Worm (Caenorhabditis elegans) whole organism, dauer: ENCODE data around the gene W01D2.6.

ENCODE experiments used
- unc-62 ChIP-seq: sonication (generic microtip); optimal IDR thresholded peaks from 2 replicates; lab custom pipeline; 2017; ENCODE audit warnings: missing biosample characterization, missing genetic modification reagents, missing genetic modification characterization

The W01D2.6 gene

DNA sequence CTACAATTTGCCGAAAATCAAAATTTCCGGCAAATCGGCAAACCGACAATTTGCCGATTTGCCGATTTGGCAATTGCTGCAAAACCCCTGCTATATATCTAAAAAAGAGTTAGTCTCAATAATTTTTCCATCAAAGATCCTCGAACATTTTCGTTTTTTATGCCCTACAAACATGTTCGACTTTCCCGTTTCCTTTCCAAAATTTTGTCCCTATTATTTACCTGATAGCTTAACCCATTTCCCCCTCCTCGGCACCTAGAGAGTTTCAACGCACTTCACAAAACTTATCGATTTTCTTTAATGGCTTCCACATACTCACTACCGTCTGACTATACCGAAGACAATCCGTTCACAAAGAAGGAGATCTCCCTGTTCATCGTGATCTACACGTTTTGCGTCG is at the start of gene W01D2.6:
Gene W01D2.6 (plus strand): TSS at position 301 of the 400 bp plus-strand sequence.
- TF ChIP-seq unc-62 (GFP tag; lab: Kevin White, UChicago), result no peak

ce11 chrII:14768804-14769203 is 40.0 kb upstream of the W01D2.6 start:
- no peak for TF ChIP-seq unc-62 (GFP tag; lab: Kevin White, UChicago)

- TF ChIP-seq unc-62 (GFP tag; lab: Kevin White, UChicago), result no peak
Observed at ce11 chrII:14771096-14771495, 37.7 kb upstream of the W01D2.6 start.

DNA sequence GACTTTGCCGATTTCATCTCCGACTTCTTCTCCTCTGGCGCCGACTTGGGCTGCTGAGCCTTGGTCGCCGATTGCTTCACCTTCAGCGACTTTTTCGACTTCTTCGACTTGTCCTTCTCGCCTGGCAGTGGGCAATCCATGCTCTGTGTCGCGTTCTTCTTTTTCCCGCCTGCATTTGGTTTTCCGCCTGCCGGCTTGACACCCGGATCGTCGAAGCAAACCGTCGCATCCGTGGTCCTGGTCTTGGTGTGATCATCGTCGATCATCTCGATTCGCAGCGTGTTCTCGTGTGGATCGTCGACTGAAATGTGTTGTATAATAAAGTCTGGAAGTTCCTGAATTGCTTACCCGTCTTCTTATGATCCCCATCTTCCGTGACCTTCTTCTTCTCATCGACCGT is 36.7 kb upstream of the W01D2.6 start:
- no peak for TF ChIP-seq unc-62 (GFP tag; lab: Kevin White, UChicago)

DNA sequence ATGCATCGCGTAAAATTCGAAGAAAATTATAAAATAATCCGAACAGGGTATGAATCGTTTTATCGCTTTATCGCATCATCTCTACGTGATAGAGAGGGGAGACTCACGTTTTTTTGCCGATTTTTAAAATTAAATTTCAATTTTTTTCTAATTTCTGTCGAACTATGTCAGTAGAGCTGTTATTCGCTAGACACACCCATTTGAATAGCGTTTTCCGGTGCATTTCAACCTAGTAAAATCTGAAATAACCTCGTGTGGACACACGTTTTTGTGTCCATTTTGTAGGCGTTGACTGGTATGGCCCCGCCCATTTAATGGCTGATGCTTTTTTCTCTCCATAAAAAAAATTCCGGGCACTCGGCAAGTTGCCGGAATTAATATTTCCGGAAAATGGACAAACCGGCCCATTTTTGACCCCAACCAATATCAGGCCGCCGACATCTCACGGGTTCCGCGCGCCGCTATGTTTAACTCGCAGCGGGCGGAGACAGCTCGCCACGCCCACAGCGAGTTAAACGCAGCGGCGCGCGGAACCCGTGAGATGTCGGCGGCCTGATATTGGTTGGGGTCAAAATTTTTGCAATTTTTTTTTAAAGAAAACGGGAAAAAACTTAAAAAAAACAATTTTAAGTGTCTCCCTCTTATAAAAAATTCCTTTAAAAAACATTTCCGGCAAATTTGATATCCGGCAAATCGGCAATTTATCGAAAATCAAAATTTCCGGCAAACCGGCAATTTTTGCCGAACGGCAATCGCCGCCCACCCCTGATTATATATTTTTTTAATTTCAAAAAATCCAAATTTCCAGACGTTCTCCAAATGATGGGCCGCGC is 35.6 kb upstream of the W01D2.6 start, which contains the start of gene Y54E2A.7:
Gene Y54E2A.7 (minus strand): TSS at position 51 of the 833 bp plus-strand sequence.
- no peak for TF ChIP-seq unc-62 (GFP tag; lab: Kevin White, UChicago)

ce11 chrII:14778092-14778491 is 30.7 kb upstream of the W01D2.6 start, which contains the start of gene Y54E2A.8:
TSS of gene Y54E2A.8 (plus strand) at chrII:14778345.
- TF ChIP-seq unc-62 (GFP tag; lab: Kevin White, UChicago), result no peak

ce11 chrII:14779851-14780250 is 28.9 kb upstream of the W01D2.6 start:
- TF ChIP-seq unc-62 (GFP tag; lab: Kevin White, UChicago), result no peak

DNA sequence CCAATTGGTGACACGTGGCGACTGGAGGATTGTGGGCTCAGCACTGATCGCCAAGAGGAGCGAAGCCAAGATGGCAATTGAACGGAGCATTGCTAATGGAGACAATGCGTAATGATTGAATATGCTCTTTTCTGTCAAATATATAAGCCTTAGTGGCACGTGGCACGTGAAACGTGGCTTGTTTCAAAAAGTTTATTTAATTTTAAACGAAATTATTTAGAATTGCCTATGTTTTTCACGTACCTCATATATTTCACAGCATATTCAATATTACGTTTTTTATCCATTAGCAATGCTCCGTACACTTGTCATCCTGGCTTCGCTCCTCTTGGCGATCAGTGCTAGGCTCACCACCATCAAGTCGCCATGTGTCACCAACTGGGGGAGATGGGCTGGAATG is 22.9 kb upstream of the W01D2.6 start, which contains the start of gene Y54E2A.9:
Gene Y54E2A.9 (minus strand): TSS at position 101 of the 400 bp plus-strand sequence.
- TF ChIP-seq unc-62 (GFP tag; lab: Kevin White, UChicago), result no peak

DNA sequence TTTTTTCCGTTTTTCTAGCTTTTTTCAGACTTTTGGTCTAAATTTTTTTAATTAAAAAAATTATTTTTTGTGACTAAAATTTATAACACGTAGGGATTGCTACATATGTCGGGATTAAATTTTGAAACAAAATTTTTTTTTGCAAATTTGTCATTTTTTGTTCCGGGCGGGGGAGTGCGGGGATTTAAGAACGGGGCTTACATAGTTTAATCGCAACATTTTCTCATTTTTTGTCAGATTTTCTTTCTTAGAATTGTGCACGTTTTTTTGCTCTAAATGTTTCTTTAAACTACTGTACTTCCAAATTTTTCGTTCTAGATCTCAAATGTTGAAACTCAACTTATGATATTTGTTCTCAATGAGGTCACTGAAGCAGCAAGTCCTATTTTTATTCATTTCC is 18.0 kb upstream of the W01D2.6 start, which contains the start of gene Y54E2A.10:
Gene Y54E2A.10 (plus strand): TSS at position 301 of the 400 bp plus-strand sequence.
- no peak for TF ChIP-seq unc-62 (GFP tag; lab: Kevin White, UChicago)

- no peak for TF ChIP-seq unc-62 (GFP tag; lab: Kevin White, UChicago)
Observed at ce11 chrII:14792470-14792869, 16.3 kb upstream of the W01D2.6 start.

DNA sequence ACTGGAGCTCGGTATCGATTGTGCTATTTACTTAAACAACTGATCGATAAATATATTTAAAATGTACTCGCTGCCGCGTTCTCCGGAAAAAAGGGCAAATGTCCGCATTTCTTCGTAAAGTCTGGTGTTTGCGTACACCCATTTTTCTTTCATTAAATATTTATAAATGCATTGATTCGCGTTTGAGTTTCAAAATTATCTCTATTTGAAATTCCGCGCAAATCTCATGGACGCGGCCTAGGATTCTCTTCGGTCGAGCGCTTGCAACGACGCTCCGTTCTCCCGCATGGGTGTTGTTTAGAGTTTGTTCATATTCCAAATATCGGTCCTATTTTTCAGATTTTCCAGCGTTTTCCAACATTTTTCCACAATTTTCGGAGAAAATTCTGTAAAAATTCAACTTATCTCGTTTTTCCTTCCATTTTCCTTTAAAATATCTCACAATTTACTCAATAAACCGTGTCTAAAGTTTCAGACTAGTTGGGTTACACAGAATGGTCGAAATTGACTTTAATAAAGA is 13.8 kb upstream of the W01D2.6 start, which contains the start of gene eif-3.B:
Gene eif-3.B (plus strand): TSS at position 470 of the 520 bp plus-strand sequence.
- TF ChIP-seq unc-62 (GFP tag; lab: Kevin White, UChicago), result no peak

DNA sequence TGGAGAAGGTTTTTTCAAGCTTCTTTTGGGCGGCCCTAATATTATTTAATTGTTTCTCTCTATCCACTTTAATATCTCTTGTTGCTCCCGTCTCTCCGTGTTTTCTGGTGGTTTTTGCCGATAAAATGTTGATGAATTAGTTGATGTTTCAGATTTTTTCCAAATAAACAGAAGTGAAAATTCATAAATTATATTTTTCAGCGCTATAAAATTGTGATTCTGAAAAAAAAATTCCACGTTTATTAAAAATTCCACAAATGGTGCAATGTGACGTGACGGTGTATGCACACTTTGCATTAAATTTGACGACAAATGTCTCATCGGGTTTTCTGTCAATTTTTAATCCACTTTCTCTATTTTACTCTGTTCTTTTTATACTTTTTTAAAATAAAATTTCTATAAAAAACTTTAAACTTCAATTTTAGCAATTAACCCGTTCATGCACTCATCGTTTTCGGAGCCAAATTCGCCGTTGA is 10.7 kb upstream of the W01D2.6 start, which contains the start of gene tbc-20:
Gene tbc-20 (plus strand): TSS at position 426 of the 476 bp plus-strand sequence.
- no peak for TF ChIP-seq unc-62 (GFP tag; lab: Kevin White, UChicago)

DNA sequence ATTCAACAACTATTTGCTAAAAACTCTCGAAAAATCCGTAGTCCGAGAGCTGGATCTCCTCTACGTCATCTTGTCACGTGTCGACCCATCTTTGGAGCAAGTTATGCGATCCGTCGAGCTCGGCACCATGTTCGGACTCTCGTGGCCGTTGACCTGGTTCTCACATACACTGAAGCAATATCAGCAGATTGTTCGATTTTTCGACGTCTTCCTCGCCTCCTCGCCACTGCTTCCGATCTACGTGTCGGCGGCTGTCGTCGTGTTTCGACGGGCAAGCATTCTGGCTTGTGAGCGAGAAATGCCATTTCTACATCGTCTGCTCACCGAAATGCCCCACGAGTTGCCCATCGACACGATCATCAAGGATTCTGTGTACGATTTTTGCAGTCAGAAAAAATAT is 9.4 kb upstream of the W01D2.6 start:
- no peak for TF ChIP-seq unc-62 (GFP tag; lab: Kevin White, UChicago)

ce11 chrII:14801086-14801531 is 7.7 kb upstream of the W01D2.6 start:
- no peak for TF ChIP-seq unc-62 (GFP tag; lab: Kevin White, UChicago)

- TF ChIP-seq unc-62 (GFP tag; lab: Kevin White, UChicago), result no peak
Observed at ce11 chrII:14804259-14804899, 4.4 kb upstream of the W01D2.6 start, which contains the start of gene W01D2.3. TSS of gene W01D2.3 (minus strand) at chrII:14804309.
